Fruit fly (Drosophila melanogaster): Measurements from ENCODE around the gene GramD1B.
A peak's percentile ranks its signal among the peaks of the same experiment; 100 is the strongest.

- TF ChIP-seq CG9948 (tag; optimal IDR thresholded peaks at IDR 0.05) (peak; percentile 72), CG32121 (GFP tag; IDR thresholded peaks at IDR 0.05) (peak; percentile 52), CG17806 (tag; optimal IDR thresholded peaks at IDR 0.05) (peak; percentile 74), Ets98B (GFP tag; IDR thresholded peaks at IDR 0.05) (0 out of 2 replicates have a peak, but pooled peaks have one; percentile 22), gl (tag; optimal IDR thresholded peaks at IDR 0.05) (peak; percentile 91), CG8159 (tag; optimal IDR thresholded peaks at IDR 0.05) (peak; percentile 82), rn (GFP tag; IDR thresholded peaks at IDR 0.05) (no peak), CG12605 (GFP tag; IDR thresholded peaks at IDR 0.05) (0 out of 2 replicates have a peak, but pooled peaks have one; percentile 54), Snoo (tag; optimal IDR thresholded peaks at IDR 0.05) (peak; percentile 20), CG34367 (tag; optimal IDR thresholded peaks at IDR 0.05) (peak; percentile 80), Pif1B (GFP tag; optimal IDR thresholded peaks at IDR 0.05) (peak; percentile 70), D1 (tag; optimal IDR thresholded peaks at IDR 0.05) (no peak), CG13204 (GFP tag; optimal IDR thresholded peaks at IDR 0.05) (peak; percentile 96), EcR (GFP tag; optimal IDR thresholded peaks at IDR 0.05) (peak; percentile 78)
Observed at dm6 chr2L:3356193-3356645, 17.0 kb downstream of the GramD1B start.
